Fruit fly (Drosophila melanogaster) whole organism, wandering third instar larva: Measurements from ENCODE around the gene fok.

ENCODE experiments used
- Abd-B ChIP-seq: fragments of >200 bp; optimal IDR thresholded peaks from 2 replicates; lab custom pipeline; 2017; ENCODE audit warnings: missing biosample characterization, missing genetic modification characterization
- CG32264 ChIP-seq: fragments of 200-800 bp; sonication (Bioruptor generic); optimal IDR thresholded peaks from 2 replicates; lab custom pipeline; 2016; ENCODE audit warnings: missing biosample characterization, missing genetic modification characterization
- CG9705 ChIP-seq: fragments of 200-800 bp; sonication (Bioruptor generic); optimal IDR thresholded peaks from 2 replicates; lab custom pipeline; 2018; ENCODE audit warnings: missing biosample characterization, mild to moderate bottlenecking, missing genetic modification characterization
- CrebA ChIP-seq: fragments of 200-800 bp; sonication (Bioruptor generic); optimal IDR thresholded peaks from 2 replicates; lab custom pipeline; 2016; ENCODE audit warnings: missing biosample characterization, mild to moderate bottlenecking, missing genetic modification characterization, borderline replicate concordance
- Dfd ChIP-seq: fragments of >200 bp; optimal IDR thresholded peaks from 2 replicates; lab custom pipeline; 2017; ENCODE audit warnings: missing biosample characterization, missing genetic modification characterization
- Dif ChIP-seq: fragments of 200-275, 200-300 bp; sonication (Bioruptor generic); optimal IDR thresholded peaks from 2 replicates; lab custom pipeline; 2018; ENCODE audit warnings: missing biosample characterization, missing genetic modification characterization; ENCODE audit not compliant: partially characterized antibody
- GATAd ChIP-seq: sonication (Bioruptor generic); optimal IDR thresholded peaks from 2 replicates; lab custom pipeline; 2016; ENCODE audit warnings: missing biosample characterization, missing genetic modification characterization
- HLH106 ChIP-seq: fragments of 200-800 bp; optimal IDR thresholded peaks from 3 replicates; lab custom pipeline; 2019; ENCODE audit warnings: missing biosample characterization, mild to moderate bottlenecking, missing genetic modification characterization, moderate library complexity
- Hnf4 ChIP-seq: fragments of 200-800 bp; sonication (Bioruptor generic); optimal IDR thresholded peaks from 2 replicates; lab custom pipeline; 2016; ENCODE audit warnings: missing biosample characterization, mild to moderate bottlenecking, missing genetic modification characterization
- Hr78 ChIP-seq: fragments of >200 bp; optimal IDR thresholded peaks from 2 replicates; lab custom pipeline; 2017; ENCODE audit warnings: missing biosample characterization, missing genetic modification characterization
- Hr83 ChIP-seq: fragments of 200-300 bp; sonication (Bioruptor generic); optimal IDR thresholded peaks from 2 replicates; lab custom pipeline; 2016; ENCODE audit warnings: missing biosample characterization, mild to moderate bottlenecking, missing genetic modification characterization, moderate library complexity; ENCODE audit not compliant: poor library complexity, severe bottlenecking
- Jra ChIP-seq: sonication (Bioruptor generic); optimal IDR thresholded peaks from 2 replicates; lab custom pipeline; 2016; ENCODE audit warnings: missing biosample characterization, missing genetic modification characterization
- Mio ChIP-seq: sonication (Bioruptor generic); optimal IDR thresholded peaks from 2 replicates; lab custom pipeline; 2016; ENCODE audit warnings: missing biosample characterization, missing genetic modification characterization
- Myc ChIP-seq: fragments of >200 bp; optimal IDR thresholded peaks from 2 replicates; lab custom pipeline; 2017
- N ChIP-seq: fragments of >200 bp; optimal IDR thresholded peaks from 2 replicates; lab custom pipeline; 2018; ENCODE audit warnings: missing biosample characterization, missing external identifiers, missing genetic modification characterization
- OdsH ChIP-seq: fragments of 200-800 bp; sonication (Bioruptor generic); optimal IDR thresholded peaks from 2 replicates; lab custom pipeline; 2016; ENCODE audit warnings: missing biosample characterization, mild to moderate bottlenecking, missing genetic modification characterization
- Rel ChIP-seq, 2 experiments: fragments of 200-800 bp; sonication (Bioruptor generic) in 1 of 2; optimal IDR thresholded peaks; 2 replicates in 1 of 2; 3 replicates in 1 of 2; lab custom pipeline; 2016 to 2019; ENCODE audit warnings: mild to moderate bottlenecking in 2 of 2, missing biosample characterization in 2 of 2, missing genetic modification characterization in 2 of 2, moderate library complexity in 1 of 2
- Sp1 ChIP-seq: fragments of 200-800 bp; sonication (Bioruptor generic); optimal IDR thresholded peaks from 3 replicates; lab custom pipeline; 2019; ENCODE audit warnings: missing biosample characterization, mild to moderate bottlenecking, missing genetic modification characterization, moderate library complexity
- Vsx2 ChIP-seq: fragments of 200-300, 225-300 bp; sonication (Bioruptor generic); optimal IDR thresholded peaks from 2 replicates; lab custom pipeline; 2018; ENCODE audit warnings: missing biosample characterization, missing genetic modification characterization; ENCODE audit not compliant: partially characterized antibody
- br ChIP-seq: fragments of 200-800 bp; sonication (Bioruptor generic); optimal IDR thresholded peaks from 2 replicates; lab custom pipeline; 2016; ENCODE audit warnings: missing biosample characterization, missing genetic modification characterization
- brk ChIP-seq: fragments of 200-800 bp; sonication (Bioruptor generic); optimal IDR thresholded peaks from 2 replicates; lab custom pipeline; 2016; ENCODE audit warnings: missing biosample characterization, mild to moderate bottlenecking, missing genetic modification characterization
- dl ChIP-seq, 2 experiments: fragments of 175-275, 200-275 bp in 1 of 2; fragments of 200-275 bp in 1 of 2; sonication (Bioruptor generic); optimal IDR thresholded peaks; lab custom pipeline; 2018; ENCODE audit warnings: mild to moderate bottlenecking in 2 of 2, missing biosample characterization in 2 of 2, missing genetic modification characterization in 2 of 2, moderate library complexity in 2 of 2; ENCODE audit not compliant: partially characterized antibody in 2 of 2, insufficient read depth in 1 of 2
- dmrt93B ChIP-seq: fragments of 200-800 bp; sonication (Bioruptor generic); optimal IDR thresholded peaks from 2 replicates; lab custom pipeline; 2018; ENCODE audit warnings: missing biosample characterization, mild to moderate bottlenecking, missing genetic modification characterization
- dsf ChIP-seq: sonication (Bioruptor generic); optimal IDR thresholded peaks from 2 replicates; lab custom pipeline; 2016; ENCODE audit warnings: missing biosample characterization, missing genetic modification characterization, borderline replicate concordance
- ey ChIP-seq: fragments of 200-800 bp; sonication (Bioruptor generic); optimal IDR thresholded peaks from 2 replicates; lab custom pipeline; 2016; ENCODE audit warnings: missing biosample characterization, missing genetic modification characterization
- foxo ChIP-seq, 2 experiments: fragments of 200-800 bp; sonication (Bioruptor generic); optimal IDR thresholded peaks; 2 replicates in 1 of 2; 3 replicates in 1 of 2; lab custom pipeline; 2016 to 2017; ENCODE audit warnings: missing biosample characterization in 2 of 2, missing genetic modification characterization in 2 of 2
- fru ChIP-seq: fragments of 200-800 bp; sonication (Bioruptor generic); optimal IDR thresholded peaks from 3 replicates; lab custom pipeline; 2016; ENCODE audit warnings: missing biosample characterization, mild to moderate bottlenecking, missing genetic modification characterization
- h ChIP-seq: fragments of 200-800 bp; sonication (Bioruptor generic); optimal IDR thresholded peaks from 3 replicates; lab custom pipeline; 2016; ENCODE audit warnings: missing biosample characterization, mild to moderate bottlenecking, missing genetic modification characterization
- jim ChIP-seq: fragments of 175-275, 200-325 bp; sonication (Bioruptor generic); optimal IDR thresholded peaks from 2 replicates; lab custom pipeline; 2016; ENCODE audit warnings: missing biosample characterization, mild to moderate bottlenecking, missing genetic modification characterization
- lola ChIP-seq: fragments of >200 bp; optimal IDR thresholded peaks from 2 replicates; lab custom pipeline; 2017; ENCODE audit warnings: missing biosample characterization, missing genetic modification characterization
- pan ChIP-seq: fragments of >200 bp; optimal IDR thresholded peaks from 2 replicates; lab custom pipeline; 2017
- psq ChIP-seq: fragments of 200-800 bp; sonication (Bioruptor generic); optimal IDR thresholded peaks from 3 replicates; lab custom pipeline; 2017; ENCODE audit warnings: missing biosample characterization, mild to moderate bottlenecking, missing genetic modification characterization, moderate library complexity
- rgr ChIP-seq: fragments of 200-800 bp; sonication (Bioruptor generic); optimal IDR thresholded peaks from 3 replicates; lab custom pipeline; 2016; ENCODE audit warnings: missing biosample characterization, mild to moderate bottlenecking, missing genetic modification characterization
- sage ChIP-seq: fragments of 200-800 bp; sonication (Bioruptor generic); optimal IDR thresholded peaks from 2 replicates; lab custom pipeline; 2016; ENCODE audit warnings: missing biosample characterization, mild to moderate bottlenecking, missing genetic modification characterization
- sv ChIP-seq: fragments of 200-800 bp; sonication (Bioruptor generic); optimal IDR thresholded peaks from 3 replicates; lab custom pipeline; 2016; ENCODE audit warnings: missing biosample characterization, missing genetic modification characterization
- tai ChIP-seq: sonication (Bioruptor generic); optimal IDR thresholded peaks from 2 replicates; lab custom pipeline; 2016; ENCODE audit warnings: missing biosample characterization, missing genetic modification characterization
- usp ChIP-seq: fragments of >200 bp; optimal IDR thresholded peaks from 2 replicates; lab custom pipeline; 2017; ENCODE audit warnings: missing biosample characterization, missing genetic modification characterization
- woc ChIP-seq: sonication (Bioruptor generic); optimal IDR thresholded peaks from 2 replicates; lab custom pipeline; 2016; ENCODE audit warnings: missing biosample characterization, mild to moderate bottlenecking, missing genetic modification characterization

The fok gene

DNA sequence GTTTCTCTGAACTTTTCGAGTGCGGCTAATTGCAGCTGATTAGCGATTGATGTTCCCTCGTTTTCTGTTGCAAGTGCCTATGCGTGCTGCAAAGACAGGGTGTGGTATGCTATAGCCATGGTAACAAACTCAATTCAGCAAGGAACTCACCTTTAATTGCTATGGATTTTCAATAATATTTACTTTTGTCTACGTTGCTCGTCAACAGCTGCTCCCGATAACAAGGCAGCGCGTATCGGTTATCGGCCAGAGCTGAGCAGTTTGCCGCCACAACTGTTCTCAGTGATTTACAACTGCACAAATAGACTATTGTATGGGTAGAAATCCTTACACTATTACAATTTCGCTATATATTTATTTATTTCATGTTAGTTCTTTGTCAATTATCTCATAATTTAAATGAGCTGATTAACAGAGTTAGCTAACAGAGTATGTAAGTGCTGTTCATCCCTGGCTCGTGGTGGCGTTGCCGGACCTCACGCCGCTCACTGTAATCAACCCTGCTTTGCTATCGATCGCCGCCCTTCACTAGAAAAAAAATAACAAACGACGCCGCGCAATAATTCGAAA is 9.6 kb downstream of the fok start, which contains the start of the genes pr and neb:
TSS of gene pr (minus strand) at position 225 of the 570 bp plus-strand sequence.
TSS of gene neb (plus strand) at position 524 of the 570 bp plus-strand sequence.
- TF ChIP-seq Myc, result peak; percentile 81
- peak; percentile 15 for TF ChIP-seq Jra
- TF ChIP-seq jim (GFP tag; lab: Kevin White, UChicago), result no peak
- TF ChIP-seq Dfd (GFP tag; lab: Kevin White, UChicago), result no peak
- TF ChIP-seq lola (GFP tag; lab: Kevin White, UChicago), result no peak
- no peak for TF ChIP-seq CG9705
- TF ChIP-seq ey (GFP tag; lab: Kevin White, UChicago), result peak; percentile 53
- peak; percentile 77 for TF ChIP-seq h (GFP tag; lab: Kevin White, UChicago)
- no peak for TF ChIP-seq dmrt93B (GFP tag; lab: Kevin White, UChicago)
- no peak for TF ChIP-seq Mio (GFP tag; lab: Kevin White, UChicago)
- no peak for TF ChIP-seq usp (GFP tag; lab: Kevin White, UChicago)
- TF ChIP-seq N (GFP tag; lab: Kevin White, UChicago), result no peak
- no peak for TF ChIP-seq dsf
- TF ChIP-seq sage, result peak; percentile 58
- TF ChIP-seq woc (GFP tag; lab: Kevin White, UChicago), result peak; percentile 49
- peak; percentile 30 for TF ChIP-seq CG32264 (GFP tag; lab: Kevin White, UChicago)
- peak; percentile 50 for TF ChIP-seq sv (GFP tag; lab: Kevin White, UChicago)
- TF ChIP-seq dl (GFP tag; optimal IDR thresholded peaks at IDR 0.05; lab: Kevin White, UChicago; ENCODE audit: insufficient read depth in 1 of 2, partially characterized antibody in 2 of 2), result no peak
- TF ChIP-seq HLH106 (tag; lab: Kevin White, UChicago), result peak; percentile 7
- TF ChIP-seq GATAd (GFP tag; lab: Kevin White, UChicago), result no peak
- peak; percentile 58 for TF ChIP-seq Hnf4 (GFP tag; lab: Kevin White, UChicago)
- peak; percentile 8 for TF ChIP-seq br (GFP tag; lab: Kevin White, UChicago)
- TF ChIP-seq CrebA (GFP tag; lab: Kevin White, UChicago), result no peak
- TF ChIP-seq fru, result peak; percentile 62
- TF ChIP-seq pan, result no peak
- peak; percentile 37 for TF ChIP-seq brk (GFP tag; lab: Kevin White, UChicago)
- TF ChIP-seq Abd-B (GFP tag; lab: Kevin White, UChicago), result no peak
- peak in 1 of 2 experiments; percentile 68 for TF ChIP-seq foxo (GFP tag; optimal IDR thresholded peaks at IDR 0.05; lab: Kevin White, UChicago)
- no peak for TF ChIP-seq Hr78 (GFP tag; lab: Kevin White, UChicago)
- TF ChIP-seq Hr83 (GFP tag; lab: Kevin White, UChicago), result no peak
- no peak for TF ChIP-seq Rel (GFP tag; optimal IDR thresholded peaks at IDR 0.05; lab: Kevin White, UChicago)
- peak; percentile 55 for TF ChIP-seq Rel (tag; optimal IDR thresholded peaks at IDR 0.05; lab: Kevin White, UChicago)
- TF ChIP-seq Sp1, result peak; percentile 71
- peak; percentile 77 for TF ChIP-seq Vsx2
- TF ChIP-seq tai, result no peak
- TF ChIP-seq Dif, result no peak
- peak; percentile 54 for TF ChIP-seq rgr (GFP tag; lab: Kevin White, UChicago)
- TF ChIP-seq psq (GFP tag; lab: Kevin White, UChicago), result peak; percentile 33
- peak; percentile 45 for TF ChIP-seq OdsH

DNA sequence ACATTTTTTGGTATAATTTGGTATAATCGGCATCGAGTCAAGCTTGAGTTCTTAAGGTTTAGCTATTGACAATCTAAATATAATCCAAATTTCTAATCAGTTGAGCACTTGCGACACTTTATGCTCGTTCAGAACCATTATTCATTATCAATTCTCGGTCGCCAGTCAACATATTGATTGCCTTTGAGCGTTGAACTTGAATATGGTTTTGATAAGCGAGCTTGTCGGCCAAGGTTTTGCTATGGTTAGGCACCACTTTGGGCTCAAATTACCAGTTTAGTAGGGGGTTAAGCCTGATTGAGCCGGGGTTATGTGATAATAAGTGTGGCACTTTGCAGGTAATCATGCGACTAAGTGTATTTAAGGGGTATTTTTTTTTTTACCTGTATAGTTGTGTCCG is 10.5 kb downstream of the fok start:
- TF ChIP-seq Sp1, result no peak
- no peak for TF ChIP-seq sage
- no peak for TF ChIP-seq h (GFP tag; lab: Kevin White, UChicago)
- no peak for TF ChIP-seq woc (GFP tag; lab: Kevin White, UChicago)
- no peak for TF ChIP-seq Vsx2
- no peak for TF ChIP-seq GATAd (GFP tag; lab: Kevin White, UChicago)
- TF ChIP-seq Jra, result no peak
- no peak for TF ChIP-seq Hr78 (GFP tag; lab: Kevin White, UChicago)
- TF ChIP-seq CrebA (GFP tag; lab: Kevin White, UChicago), result no peak
- TF ChIP-seq rgr (GFP tag; lab: Kevin White, UChicago), result no peak
- TF ChIP-seq CG32264 (GFP tag; lab: Kevin White, UChicago), result no peak
- no peak for TF ChIP-seq Myc
- no peak for TF ChIP-seq usp (GFP tag; lab: Kevin White, UChicago)
- no peak for TF ChIP-seq pan
- no peak for TF ChIP-seq Dfd (GFP tag; lab: Kevin White, UChicago)
- TF ChIP-seq br (GFP tag; lab: Kevin White, UChicago), result no peak
- TF ChIP-seq sv (GFP tag; lab: Kevin White, UChicago), result no peak
- no peak for TF ChIP-seq lola (GFP tag; lab: Kevin White, UChicago)
- TF ChIP-seq N (GFP tag; lab: Kevin White, UChicago), result no peak
